Fruit fly (Drosophila melanogaster) Kc167 (cell line): ENCODE data around the gene janA.

ENCODE experiments used
- Sin3A ChIP-seq: fragments of >200 bp; optimal IDR thresholded peaks from 2 replicates; lab custom pipeline; 2018; ENCODE audit warnings: missing external identifiers
- h ChIP-seq: fragments of >200 bp; optimal IDR thresholded peaks from 3 replicates; lab custom pipeline; 2018; ENCODE audit warnings: missing external identifiers
- psq ChIP-seq: fragments of >200 bp; optimal IDR thresholded peaks from 2 replicates; lab custom pipeline; 2017; ENCODE audit warnings: missing external identifiers
- ttk ChIP-seq: sonication (Bioruptor generic); optimal IDR thresholded peaks from 2 replicates; lab custom pipeline; 2017; ENCODE audit warnings: missing external identifiers

DNA sequence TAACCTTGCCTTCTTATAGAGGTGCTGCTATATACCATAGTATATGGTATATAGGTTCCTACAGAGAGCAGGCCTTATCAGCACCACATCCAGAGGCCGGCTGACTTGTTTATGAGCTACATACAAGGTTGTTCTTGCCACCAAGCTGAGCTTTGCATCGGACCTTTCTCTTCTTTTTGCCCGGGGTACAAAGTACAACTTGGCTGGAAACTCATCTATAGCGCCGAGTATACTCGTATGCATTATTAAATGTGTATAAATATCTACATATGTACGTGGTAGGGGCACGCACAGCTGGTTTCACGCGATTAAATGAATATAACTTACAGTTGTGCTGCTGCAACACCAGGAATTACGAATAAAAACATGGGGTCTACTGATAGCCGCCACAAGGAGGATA, 25.4 kb downstream of the janA start:
- TF ChIP-seq h (lab: Kevin White, UChicago) = no peak
- no peak for TF ChIP-seq ttk (lab: Kevin White, UChicago)
- no peak for TF ChIP-seq psq
- TF ChIP-seq Sin3A (lab: Kevin White, UChicago) = no peak
